Fruit fly (Drosophila melanogaster): Measurements from ENCODE around the gene CG14445.
A peak's percentile ranks its signal among the peaks of the same experiment; 100 is the strongest.

The CG14445 gene

dm6 chrX:6219227-6219626, 17.9 kb upstream of the CG14445 start, which contains the start of gene Btnd:
Gene Btnd, minus strand, starts transcription at chrX:6219327.
- TF ChIP-seq Asciz (GFP tag; optimal IDR thresholded peaks at IDR 0.05): no peak
- no peak for TF ChIP-seq CG9215 (GFP tag; IDR thresholded peaks at IDR 0.05)
- TF ChIP-seq grn (GFP tag; optimal IDR thresholded peaks at IDR 0.05): no peak
- TF ChIP-seq CG9876 (GFP tag; optimal IDR thresholded peaks at IDR 0.05): no peak
- TF ChIP-seq stc (GFP tag; IDR thresholded peaks at IDR 0.05): no peak

- peak; percentile 47 for TF ChIP-seq CG4328 (GFP tag; optimal IDR thresholded peaks at IDR 0.05)
- TF ChIP-seq GATAe (GFP tag; conservative IDR thresholded peaks at IDR 0.05): 0 out of 2 replicates have a peak, but pooled peaks have one; percentile 33
- peak; percentile 2 for TF ChIP-seq pb (GFP tag; optimal IDR thresholded peaks at IDR 0.05)
- peak; percentile 8 for TF ChIP-seq CG7987 (GFP tag; optimal IDR thresholded peaks at IDR 0.05)
- TF ChIP-seq stwl (tag; optimal IDR thresholded peaks at IDR 0.05): peak; percentile 15
- peak; percentile 94 for TF ChIP-seq CG34376 (GFP tag; optimal IDR thresholded peaks at IDR 0.05)
- TF ChIP-seq Trl (optimal IDR thresholded peaks at IDR 0.05): peak in 1 of 2 experiments; percentile 35
- no peak for TF ChIP-seq Trl (GFP tag; optimal IDR thresholded peaks at IDR 0.05)
- TF ChIP-seq HLH4C (GFP tag; IDR thresholded peaks at IDR 0.05; ENCODE audit: partially characterized antibody): peak; percentile 42; the same call in 2 of the 3 replicates
- peak; percentile 27; the same call in 1 of the 2 replicates for TF ChIP-seq amos (GFP tag; IDR thresholded peaks at IDR 0.05; ENCODE audit: partially characterized antibody)
- peak in 1 of 2 experiments; percentile 20 for TF ChIP-seq Hr78 (GFP tag; optimal IDR thresholded peaks at IDR 0.05)
- TF ChIP-seq CG4360 (GFP tag; IDR thresholded peaks at IDR 0.05): peak; percentile 72
- TF ChIP-seq grn (GFP tag; optimal IDR thresholded peaks at IDR 0.05): peak; percentile 97
- peak; percentile 35; the same call in 1 of the 3 replicates for TF ChIP-seq CG34422 (GFP tag; IDR thresholded peaks at IDR 0.05)
- TF ChIP-seq exex (tag; optimal IDR thresholded peaks at IDR 0.05): peak; percentile 98
- TF ChIP-seq Doc3 (GFP tag; IDR thresholded peaks at IDR 0.05; ENCODE audit: partially characterized antibody): 0 out of 3 replicates have a peak, but pooled peaks have one; percentile 14
- peak; percentile 93 for TF ChIP-seq abd-A (tag; optimal IDR thresholded peaks at IDR 0.05)
- TF ChIP-seq CG14441 (GFP tag; IDR thresholded peaks at IDR 0.05): peak; percentile 28; the same call in 1 of the 2 replicates
- no peak for TF ChIP-seq CG18599 (GFP tag; optimal IDR thresholded peaks at IDR 0.05)
- TF ChIP-seq CG10543 (GFP tag; optimal IDR thresholded peaks at IDR 0.05): peak; percentile 61
- TF ChIP-seq crp (GFP tag; optimal IDR thresholded peaks at IDR 0.05): peak in 1 of 2 experiments; percentile 83
- no peak for TF ChIP-seq sens-2 (GFP tag; IDR thresholded peaks at IDR 0.05)
- TF ChIP-seq CrebB (tag; optimal IDR thresholded peaks at IDR 0.05): peak; percentile 28
- TF ChIP-seq rib (GFP tag; IDR thresholded peaks at IDR 0.05): peak; percentile 34; the same call in 1 of the 2 replicates
- TF ChIP-seq Ptx1 (GFP tag; IDR thresholded peaks at IDR 0.05): no peak
- TF ChIP-seq MBD-R2 (GFP tag; IDR thresholded peaks at IDR 0.05): peak; percentile 50
- peak; percentile 59 for TF ChIP-seq gfzf (GFP tag; optimal IDR thresholded peaks at IDR 0.05)
- TF ChIP-seq CG18262 (tag; optimal IDR thresholded peaks at IDR 0.05): no peak
- peak; percentile 4 for TF ChIP-seq unpg (GFP tag; optimal IDR thresholded peaks at IDR 0.05)
- TF ChIP-seq sob (GFP tag; IDR thresholded peaks at IDR 0.05): 0 out of 2 replicates have a peak, but pooled peaks have one; percentile 16
- TF ChIP-seq mirr (GFP tag; optimal IDR thresholded peaks at IDR 0.05): peak; percentile 85
- peak; percentile 60 for TF ChIP-seq CG13287 (GFP tag; IDR thresholded peaks at IDR 0.05; ENCODE audit: partially characterized antibody)
- peak; percentile 2 for TF ChIP-seq CG13424 (tag; optimal IDR thresholded peaks at IDR 0.05)
- TF ChIP-seq Pdp1 (GFP tag; optimal IDR thresholded peaks at IDR 0.05): peak in 1 of 2 experiments; percentile 50
- peak; percentile 88 for TF ChIP-seq cg (GFP tag; optimal IDR thresholded peaks at IDR 0.05)
- peak; percentile 39 for TF ChIP-seq CG15514 (GFP tag; optimal IDR thresholded peaks at IDR 0.05)
- TF ChIP-seq CG3281 (GFP tag; optimal IDR thresholded peaks at IDR 0.05): peak; percentile 26
- peak; percentile 15 for TF ChIP-seq Fer1 (GFP tag; optimal IDR thresholded peaks at IDR 0.05)
- peak; percentile 10 for TF ChIP-seq CG10147 (GFP tag; optimal IDR thresholded peaks at IDR 0.05)
- TF ChIP-seq BEAF-32 (GFP tag; optimal IDR thresholded peaks at IDR 0.05): peak; percentile 28
- peak; percentile 2 for TF ChIP-seq CG8924 (tag; optimal IDR thresholded peaks at IDR 0.05)
- peak; percentile 39 for TF ChIP-seq cwo (GFP tag; optimal IDR thresholded peaks at IDR 0.05)
These were observed 17.2 kb upstream of the CG14445 start, which contains the start of gene Efr for dm6 chrX:6219845-6220345. Gene Efr, plus strand, starts transcription at chrX:6219957.

Data from whole organism, embryonic.